Fruit fly (Drosophila melanogaster) whole organism, prepupa: Measurements from ENCODE around the gene MsrA.

Experiments
- Blimp-1 ChIP-seq: fragments of 200-800 bp; sonication (Bioruptor generic); optimal IDR thresholded peaks from 3 replicates; lab custom pipeline; 2017; ENCODE audit warnings: missing biosample characterization, missing genetic modification characterization, mild to moderate bottlenecking, moderate library complexity, missing genetic modification reagents
- CG10631 ChIP-seq: fragments of 200-800 bp; sonication (Bioruptor generic); optimal IDR thresholded peaks from 2 replicates; lab custom pipeline; 2016; ENCODE audit warnings: missing biosample characterization, missing genetic modification characterization
- CG10669 ChIP-seq: fragments of 200-800 bp; sonication (Bioruptor generic); optimal IDR thresholded peaks from 3 replicates; lab custom pipeline; 2018; ENCODE audit warnings: missing biosample characterization, mild to moderate bottlenecking, missing genetic modification characterization, moderate library complexity
- CG15336 ChIP-seq: fragments of 200-800 bp; sonication (Bioruptor generic); IDR thresholded peaks from 2 replicates; pipeline ENCODE4 v1.3.6; 2022; ENCODE audit warnings: missing biosample characterization, missing genetic modification characterization
- CG16779 ChIP-seq: fragments of 200-800 bp; sonication (Bioruptor generic); optimal IDR thresholded peaks from 3 replicates; lab custom pipeline; 2017; ENCODE audit warnings: missing biosample characterization, mild to moderate bottlenecking, missing genetic modification characterization
- CG3032 ChIP-seq: fragments of 200-800 bp; optimal IDR thresholded peaks from 2 replicates; lab custom pipeline; 2019; ENCODE audit warnings: missing biosample characterization, mild to moderate bottlenecking, missing genetic modification characterization, moderate library complexity
- CG31627 ChIP-seq: fragments of 200-800 bp; sonication (Bioruptor generic); optimal IDR thresholded peaks from 3 replicates; lab custom pipeline; 2016; ENCODE audit warnings: missing biosample characterization, missing genetic modification characterization
- CG6163 ChIP-seq: fragments of 200-800 bp; sonication (Bioruptor generic); IDR thresholded peaks from 3 replicates; pipeline ENCODE4 v1.3.6; 2022; ENCODE audit warnings: missing biosample characterization, missing genetic modification characterization
- CG6808 ChIP-seq: fragments of 200-800 bp; sonication (Bioruptor generic); optimal IDR thresholded peaks from 3 replicates; lab custom pipeline; 2017; ENCODE audit warnings: missing biosample characterization, missing genetic modification characterization, mild to moderate bottlenecking, moderate library complexity, missing genetic modification reagents
- CG6854 ChIP-seq: fragments of 200-800 bp; sonication (Bioruptor generic); optimal IDR thresholded peaks from 2 replicates; lab custom pipeline; 2017; ENCODE audit warnings: missing biosample characterization, mild to moderate bottlenecking, missing genetic modification characterization
- CG8119 ChIP-seq: fragments of 200-800 bp; sonication (Bioruptor generic); IDR thresholded peaks from 3 replicates; pipeline ENCODE4 v1.3.6; 2022; ENCODE audit warnings: missing biosample characterization, missing genetic modification characterization
- CG8632 ChIP-seq: fragments of 200-800 bp; sonication (Bioruptor generic); optimal IDR thresholded peaks from 3 replicates; lab custom pipeline; 2016; ENCODE audit warnings: missing biosample characterization, missing genetic modification characterization
- CG9139 ChIP-seq: fragments of 200-800 bp; sonication (Bioruptor generic); optimal IDR thresholded peaks from 3 replicates; lab custom pipeline; 2017; ENCODE audit warnings: missing biosample characterization, mild to moderate bottlenecking, missing genetic modification characterization
- Eip75B ChIP-seq: fragments of 200-800 bp; sonication (Bioruptor generic); optimal IDR thresholded peaks from 3 replicates; lab custom pipeline; 2016; ENCODE audit warnings: missing biosample characterization, missing genetic modification characterization
- Eip78C ChIP-seq: fragments of 200-800 bp; sonication (Bioruptor generic); peaks from one replicate; lab custom pipeline; 2016; ENCODE audit warnings: missing biosample characterization, missing genetic modification characterization
- Eip93F ChIP-seq: fragments of 200-800 bp; sonication (Bioruptor generic); optimal IDR thresholded peaks from 2 replicates; lab custom pipeline; 2016; ENCODE audit warnings: missing biosample characterization, mild to moderate bottlenecking, missing genetic modification characterization
- Ets21C ChIP-seq: fragments of 200-800 bp; sonication (Bioruptor generic); optimal IDR thresholded peaks from 3 replicates; lab custom pipeline; 2016; ENCODE audit warnings: missing biosample characterization, missing genetic modification characterization
- Hr38 ChIP-seq: sonication (Bioruptor generic); optimal IDR thresholded peaks from 2 replicates; lab custom pipeline; 2016; ENCODE audit warnings: missing biosample characterization, missing genetic modification characterization
- Hr39 ChIP-seq: fragments of 200-800 bp; sonication (Bioruptor generic); optimal IDR thresholded peaks from 2 replicates; lab custom pipeline; 2016; ENCODE audit warnings: missing biosample characterization, missing genetic modification characterization
- Met ChIP-seq: fragments of 200-800 bp; sonication (Bioruptor generic); optimal IDR thresholded peaks from 3 replicates; lab custom pipeline; 2016; ENCODE audit warnings: missing biosample characterization, missing genetic modification characterization
- OdsH ChIP-seq: fragments of 200-800 bp; sonication (Bioruptor generic); optimal IDR thresholded peaks from 3 replicates; lab custom pipeline; 2016; ENCODE audit warnings: missing biosample characterization, missing genetic modification characterization
- Smox ChIP-seq: fragments of 200-800 bp; sonication (Bioruptor generic); optimal IDR thresholded peaks from 3 replicates; lab custom pipeline; 2016; ENCODE audit warnings: missing biosample characterization, missing genetic modification characterization
- Sox102F ChIP-seq: fragments of 200-800 bp; sonication (Bioruptor generic); optimal IDR thresholded peaks from 2 replicates; lab custom pipeline; 2016; ENCODE audit warnings: missing biosample characterization, mild to moderate bottlenecking, missing genetic modification characterization
- Sox14 ChIP-seq: fragments of 200-800 bp; sonication (Bioruptor generic); optimal IDR thresholded peaks from 3 replicates; lab custom pipeline; 2016; ENCODE audit warnings: missing biosample characterization, missing genetic modification characterization
- achi ChIP-seq: fragments of 200-800 bp; sonication (Bioruptor generic); optimal IDR thresholded peaks from 3 replicates; lab custom pipeline; 2016; ENCODE audit warnings: missing biosample characterization, missing genetic modification characterization
- cyc ChIP-seq: fragments of 200-800 bp; sonication (Bioruptor generic); optimal IDR thresholded peaks from 3 replicates; lab custom pipeline; 2016; ENCODE audit warnings: missing biosample characterization, missing genetic modification characterization
- dac ChIP-seq: fragments of 200-800 bp; sonication (Bioruptor generic); optimal IDR thresholded peaks from 2 replicates; lab custom pipeline; 2017; ENCODE audit warnings: missing biosample characterization, mild to moderate bottlenecking, missing genetic modification characterization
- eg ChIP-seq: fragments of 200-800 bp; sonication (Bioruptor generic); IDR thresholded peaks from 3 replicates; pipeline ENCODE4 v1.3.6; 2022; ENCODE audit warnings: missing biosample characterization, missing genetic modification characterization
- esn ChIP-seq: fragments of 200-800 bp; sonication (Bioruptor generic); optimal IDR thresholded peaks from 2 replicates; lab custom pipeline; 2016; ENCODE audit warnings: missing biosample characterization, mild to moderate bottlenecking, missing genetic modification characterization, moderate library complexity
- fd59A ChIP-seq: fragments of 200-800 bp; sonication (Bioruptor generic); optimal IDR thresholded peaks from 2 replicates; lab custom pipeline; 2017; ENCODE audit warnings: missing biosample characterization, mild to moderate bottlenecking, missing genetic modification characterization, missing genetic modification reagents
- lz ChIP-seq: fragments of 200-800 bp; sonication (Bioruptor generic); optimal IDR thresholded peaks from 3 replicates; lab custom pipeline; 2016; ENCODE audit warnings: missing biosample characterization, missing genetic modification characterization
- pdm3 ChIP-seq: fragments of 200-800 bp; sonication (Bioruptor generic); optimal IDR thresholded peaks from 3 replicates; lab custom pipeline; 2016; ENCODE audit warnings: missing biosample characterization, missing genetic modification characterization
- salr ChIP-seq, 2 experiments: fragments of 200-800 bp; sonication (Bioruptor generic); optimal IDR thresholded peaks; 3 replicates each; lab custom pipeline; 2016 to 2018; ENCODE audit warnings: missing biosample characterization in 2 of 2, missing genetic modification characterization in 2 of 2, mild to moderate bottlenecking in 1 of 2
- spab ChIP-seq: fragments of 200-800 bp; sonication (Bioruptor generic); optimal IDR thresholded peaks from 2 replicates; lab custom pipeline; 2017; ENCODE audit warnings: missing biosample characterization, mild to moderate bottlenecking, missing genetic modification characterization, missing genetic modification reagents
- ss ChIP-seq, 2 experiments: fragments of 200-800 bp; sonication (Bioruptor generic); optimal IDR thresholded peaks; 2 replicates in 1 of 2; 3 replicates in 1 of 2; lab custom pipeline; 2017 to 2018; ENCODE audit warnings: mild to moderate bottlenecking in 2 of 2, missing biosample characterization in 2 of 2, missing genetic modification characterization in 2 of 2, moderate library complexity in 1 of 2
- svp ChIP-seq: fragments of 200-800 bp; sonication (Bioruptor generic); peaks from one replicate; lab custom pipeline; 2016; ENCODE audit warnings: missing biosample characterization, missing genetic modification characterization
- vri ChIP-seq: fragments of 200-800 bp; sonication (Bioruptor generic); optimal IDR thresholded peaks from 3 replicates; lab custom pipeline; 2016; ENCODE audit warnings: missing biosample characterization, mild to moderate bottlenecking, missing genetic modification characterization

Gene MsrA

dm6 chr3L:15508233-15508632 lies 2.6 kb upstream of the MsrA start, which contains the start of gene CG7841 (continued):
- TF ChIP-seq CG15336 (GFP tag; lab: Robert Waterston, UW): peak; percentile 99
- TF ChIP-seq salr (GFP tag; optimal IDR thresholded peaks at IDR 0.05; lab: Kevin White, UChicago): peak; percentile 93 to 95
- peak; percentile 98 to 99 for TF ChIP-seq ss (GFP tag; optimal IDR thresholded peaks at IDR 0.05; lab: Kevin White, UChicago)
- TF ChIP-seq Met (GFP tag; lab: Kevin White, UChicago): peak; percentile 99
- peak; percentile 95 for TF ChIP-seq fd59A (GFP tag; lab: Kevin White, UChicago)
- TF ChIP-seq Eip78C (GFP tag; lab: Kevin White, UChicago): peak; percentile 100
- TF ChIP-seq CG8119: peak; percentile 98
- TF ChIP-seq CG6808 (GFP tag; lab: Kevin White, UChicago): peak; percentile 98

- TF ChIP-seq Blimp-1 (no peak), CG9139 (GFP tag; lab: Kevin White, UChicago) (no peak), achi (GFP tag; lab: Kevin White, UChicago) (no peak), Sox14 (GFP tag; lab: Kevin White, UChicago) (no peak), OdsH (no peak), svp (GFP tag; lab: Kevin White, UChicago) (no peak), CG31627 (no peak), CG6854 (GFP tag; lab: Kevin White, UChicago) (no peak), Ets21C (GFP tag; lab: Kevin White, UChicago) (no peak), dac (GFP tag; lab: Kevin White, UChicago) (no peak), Sox102F (no peak), Eip93F (GFP tag; lab: Kevin White, UChicago) (no peak), Hr38 (GFP tag; lab: Kevin White, UChicago) (no peak), lz (no peak), CG3032 (tag; lab: Kevin White, UChicago) (no peak)
Measured at dm6 chr3L:15508750-15509149, 2.1 kb upstream of the MsrA start, which contains the start of gene Z600. Z600 (plus strand) TSS chr3L:15509061.

DNA sequence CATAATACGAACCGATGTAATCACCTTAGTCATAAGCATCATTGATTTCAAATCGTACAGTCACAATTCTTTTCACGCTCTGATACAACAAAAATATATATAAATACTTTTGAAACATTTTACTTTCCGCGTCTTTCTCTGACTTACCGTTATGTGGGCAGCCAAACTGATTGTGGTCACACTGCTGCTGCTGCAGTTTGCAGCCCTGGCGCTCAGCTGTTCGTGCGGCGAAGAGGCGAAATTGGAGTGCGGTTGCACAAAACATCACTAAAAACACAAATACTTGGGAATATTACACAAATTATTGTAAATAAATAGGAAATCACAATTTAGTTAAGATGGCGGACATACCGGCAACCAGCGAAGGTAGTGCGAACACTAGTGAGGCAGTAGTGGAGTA lies 1.5 kb upstream of the MsrA start, which contains the start of the genes gdl and gdl-ORF39:
TSS of gene gdl (plus strand) at position 48 of the 400 bp plus-strand sequence.
TSS of gene gdl-ORF39 (plus strand) at position 48 of the 400 bp plus-strand sequence.
- TF ChIP-seq CG10631 (no peak), Eip78C (GFP tag; lab: Kevin White, UChicago) (peak; percentile 64), salr (GFP tag; optimal IDR thresholded peaks at IDR 0.05; lab: Kevin White, UChicago) (no peak), CG6854 (GFP tag; lab: Kevin White, UChicago) (no peak)

DNA sequence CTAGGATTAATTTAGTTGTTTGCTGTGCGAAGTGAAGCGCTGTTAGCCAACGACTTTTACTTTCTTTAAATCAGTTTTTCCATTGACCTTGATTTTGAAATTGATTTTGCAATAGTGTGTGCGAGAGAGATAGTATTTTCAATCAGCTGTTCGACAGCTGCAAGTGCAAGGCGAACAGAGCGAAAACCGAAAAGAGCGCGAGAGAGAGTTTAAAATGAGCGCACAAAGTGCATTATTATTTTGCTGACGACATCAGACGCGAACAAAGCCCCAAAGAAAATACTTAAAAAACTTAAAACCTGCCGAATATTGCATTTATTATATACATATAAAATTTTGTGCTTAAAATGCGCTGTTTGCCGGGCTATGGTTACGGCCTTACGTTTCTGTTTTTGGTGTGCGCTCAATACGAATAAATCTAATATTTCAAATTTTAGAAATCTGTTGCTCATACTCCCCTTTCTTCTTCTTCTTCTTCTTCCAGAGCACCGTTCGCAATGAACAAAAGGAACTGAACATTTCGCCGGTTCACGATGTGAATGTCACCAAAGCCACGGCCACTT lies 917 bp downstream of the MsrA start:
- TF ChIP-seq CG3032 (tag; lab: Kevin White, UChicago) (peak; percentile 17), esn (peak; percentile 7), Smox (GFP tag; lab: Kevin White, UChicago) (no peak), Eip78C (GFP tag; lab: Kevin White, UChicago) (peak; percentile 76), ss (GFP tag; optimal IDR thresholded peaks at IDR 0.05; lab: Kevin White, UChicago) (peak; percentile 39 to 44), Met (GFP tag; lab: Kevin White, UChicago) (peak; percentile 11), dac (GFP tag; lab: Kevin White, UChicago) (no peak), Blimp-1 (peak; percentile 78), spab (GFP tag; lab: Kevin White, UChicago) (no peak), CG16779 (tag; lab: Kevin White, UChicago) (peak; percentile 13), vri (GFP tag; lab: Kevin White, UChicago) (peak; percentile 24), Sox14 (GFP tag; lab: Kevin White, UChicago) (peak; percentile 55), Eip93F (GFP tag; lab: Kevin White, UChicago) (peak; percentile 33), Sox102F (peak; percentile 37)

DNA sequence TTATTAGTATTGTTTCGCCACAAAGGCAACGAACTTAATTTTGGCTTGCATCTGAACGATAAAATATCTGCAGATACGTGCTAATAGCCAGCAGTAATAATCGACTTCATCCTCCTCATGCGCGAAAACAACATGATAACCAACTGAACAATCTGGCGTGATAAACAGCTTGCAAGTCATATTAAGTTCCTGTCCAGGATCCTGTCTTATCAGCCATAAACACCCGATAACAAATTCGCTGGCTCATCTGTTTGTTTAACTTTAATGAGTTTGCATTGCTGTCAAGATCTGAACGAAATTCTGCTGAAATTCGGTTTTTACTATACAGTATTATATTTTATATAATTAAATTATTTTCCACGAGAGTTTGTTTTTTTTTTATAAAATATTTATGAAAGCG lies 2.4 kb downstream of the MsrA start:
- TF ChIP-seq OdsH (no peak), Hr39 (no peak), cyc (GFP tag; lab: Kevin White, UChicago) (no peak), pdm3 (GFP tag; lab: Kevin White, UChicago) (no peak), esn (no peak), eg (GFP tag; lab: Robert Waterston, UW) (no peak), CG6163 (GFP tag; lab: Robert Waterston, UW) (no peak), Met (GFP tag; lab: Kevin White, UChicago) (no peak), Eip93F (GFP tag; lab: Kevin White, UChicago) (no peak), CG8632 (no peak), ss (GFP tag; optimal IDR thresholded peaks at IDR 0.05; lab: Kevin White, UChicago) (no peak), Eip75B (GFP tag; lab: Kevin White, UChicago) (no peak), Smox (GFP tag; lab: Kevin White, UChicago) (no peak), CG10669 (GFP tag; lab: Kevin White, UChicago) (no peak), svp (GFP tag; lab: Kevin White, UChicago) (no peak), vri (GFP tag; lab: Kevin White, UChicago) (no peak), CG16779 (tag; lab: Kevin White, UChicago) (no peak)
